Fruit fly (Drosophila melanogaster): ENCODE results near the gene CG6310.

DNA sequence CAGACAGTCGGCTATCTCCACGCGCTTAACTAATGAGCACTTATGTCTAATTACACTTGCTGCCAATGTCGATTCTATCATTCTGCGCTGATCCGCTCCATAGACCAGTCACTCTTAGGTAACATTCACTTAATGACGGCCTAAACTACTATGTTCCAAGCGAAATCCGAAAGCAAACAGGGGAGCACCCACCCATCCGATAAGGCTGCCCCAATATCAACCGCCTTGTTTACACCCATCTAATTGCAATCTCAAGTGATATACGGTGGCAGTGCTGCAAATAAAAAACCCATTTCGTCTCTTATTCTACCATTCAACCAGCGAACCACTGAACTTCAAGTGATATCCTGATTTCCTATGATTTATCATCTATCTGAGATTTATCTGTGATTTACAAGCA, 20.2 kb downstream of the CG6310 start:
- TF ChIP-seq psq (optimal IDR thresholded peaks at IDR 0.05) (no peak), insv (optimal IDR thresholded peaks at IDR 0.05) (no peak), Sin3A (optimal IDR thresholded peaks at IDR 0.05) (no peak), Myc (optimal IDR thresholded peaks at IDR 0.05) (no peak), ttk (optimal IDR thresholded peaks at IDR 0.05) (no peak), h (optimal IDR thresholded peaks at IDR 0.05) (no peak)
